Worm (Caenorhabditis elegans): ENCODE results near the gene cup-15.

DNA sequence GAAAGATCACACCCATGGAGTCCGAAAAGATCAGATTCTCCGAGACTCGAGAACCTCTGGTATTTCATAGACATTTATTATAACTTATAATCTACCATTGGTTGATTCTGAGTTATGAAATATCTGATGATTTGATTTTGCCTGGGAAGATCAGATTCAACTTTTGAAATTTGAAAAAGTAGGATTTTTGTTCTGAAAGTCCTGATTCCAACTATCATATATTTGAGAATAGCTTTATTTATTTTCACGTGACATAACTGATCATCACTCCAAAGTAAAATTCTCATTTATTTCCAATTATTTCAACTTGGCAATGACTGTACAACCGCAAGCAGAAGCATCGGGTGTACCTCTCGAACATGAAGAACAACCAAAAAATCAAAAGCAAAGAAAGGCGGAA lies 46.9 kb downstream of the cup-15 start, which contains the start of gene Y51B9A.7:
- TF ChIP-seq ztf-1 (GFP tag; conservative IDR thresholded peaks at IDR 0.05) (no peak), mab-5 (tag; optimal IDR thresholded peaks at IDR 0.05) (no peak), snpc-4 (tag; optimal IDR thresholded peaks at IDR 0.05) (no peak), nhr-12 (tag; optimal IDR thresholded peaks at IDR 0.05) (no peak)
